Worm (Caenorhabditis elegans): ENCODE measurements around the gene lir-3.

The lir-3 gene

ce11 chrII:11177376-11177775, 7.2 kb downstream of the lir-3 start, which contains the start of gene F37H8.6:
F37H8.6 (minus strand) TSS chrII:11177476.
- TF ChIP-seq eor-1 (tag; optimal IDR thresholded peaks at IDR 0.05), result no peak
- TF ChIP-seq nhr-11 (tag; optimal IDR thresholded peaks at IDR 0.05), result no peak
- no peak for TF ChIP-seq mml-1 (tag; optimal IDR thresholded peaks at IDR 0.05)
- TF ChIP-seq nhr-28 (tag; optimal IDR thresholded peaks at IDR 0.05), result no peak
- no peak for TF ChIP-seq elt-2 (tag; optimal IDR thresholded peaks at IDR 0.05)
- TF ChIP-seq R02D3.7 (tag; optimal IDR thresholded peaks at IDR 0.05), result no peak
- TF ChIP-seq snpc-4 (tag; optimal IDR thresholded peaks at IDR 0.05), result no peak
- TF ChIP-seq pha-4 (tag; optimal IDR thresholded peaks at IDR 0.05), result no peak
- no peak for TF ChIP-seq nhr-23 (tag; optimal IDR thresholded peaks at IDR 0.05)
- no peak for TF ChIP-seq fkh-2 (tag; optimal IDR thresholded peaks at IDR 0.05)
- TF ChIP-seq unc-62 (GFP tag; optimal IDR thresholded peaks at IDR 0.05), result no peak
- no peak for TF ChIP-seq fos-1 (tag; optimal IDR thresholded peaks at IDR 0.05)
- TF ChIP-seq ama-1 (optimal IDR thresholded peaks at IDR 0.05), result no peak

ce11 chrII:11176441-11176840, 8.2 kb downstream of the lir-3 start:
- TF ChIP-seq nfya-1 (tag; optimal IDR thresholded peaks at IDR 0.05; ENCODE audit: insufficient read depth), result peak; percentile 7
- no peak for TF ChIP-seq nhr-23 (tag; optimal IDR thresholded peaks at IDR 0.05)
- TF ChIP-seq ceh-16 (tag; optimal IDR thresholded peaks at IDR 0.05), result no peak
- peak; percentile 11 for TF ChIP-seq lin-15B (tag; optimal IDR thresholded peaks at IDR 0.05)

ce11 chrII:11175347-11175746, 9.3 kb downstream of the lir-3 start:
- TF ChIP-seq aly-2 (tag; optimal IDR thresholded peaks at IDR 0.05) (no peak), elt-2 (tag; optimal IDR thresholded peaks at IDR 0.05) (no peak), tbx-2 (tag; optimal IDR thresholded peaks at IDR 0.05) (no peak), hmg-11 (tag; optimal IDR thresholded peaks at IDR 0.05) (no peak), nhr-28 (tag; optimal IDR thresholded peaks at IDR 0.05) (no peak), ztf-11 (tag; optimal IDR thresholded peaks at IDR 0.05) (no peak), nhr-11 (tag; optimal IDR thresholded peaks at IDR 0.05) (no peak), nhr-43 (tag; optimal IDR thresholded peaks at IDR 0.05; ENCODE audit: poor library complexity, severe bottlenecking) (no peak), ceh-82 (tag; optimal IDR thresholded peaks at IDR 0.05) (no peak), pha-4 (tag; optimal IDR thresholded peaks at IDR 0.05) (no peak), fos-1 (tag; optimal IDR thresholded peaks at IDR 0.05) (no peak), nhr-12 (tag; optimal IDR thresholded peaks at IDR 0.05) (no peak), ama-1 (optimal IDR thresholded peaks at IDR 0.05) (no peak), eor-1 (tag; optimal IDR thresholded peaks at IDR 0.05) (no peak), lsy-12 (tag; optimal IDR thresholded peaks at IDR 0.05) (no peak), nhr-25 (tag; optimal IDR thresholded peaks at IDR 0.05) (no peak)

- TF ChIP-seq nhr-43 (tag; optimal IDR thresholded peaks at IDR 0.05; ENCODE audit: poor library complexity, severe bottlenecking) (peak; percentile 91), nhr-23 (tag; optimal IDR thresholded peaks at IDR 0.05) (peak; percentile 70), ceh-9 (tag; optimal IDR thresholded peaks at IDR 0.05) (no peak), R02D3.7 (tag; optimal IDR thresholded peaks at IDR 0.05) (peak; percentile 54), snpc-4 (tag; optimal IDR thresholded peaks at IDR 0.05) (peak; percentile 99), elt-2 (tag; optimal IDR thresholded peaks at IDR 0.05) (peak; percentile 50), egl-5 (tag; optimal IDR thresholded peaks at IDR 0.05) (no peak), hmg-11 (tag; optimal IDR thresholded peaks at IDR 0.05) (peak; percentile 51), nhr-237 (tag; optimal IDR thresholded peaks at IDR 0.05) (no peak), tbx-2 (tag; optimal IDR thresholded peaks at IDR 0.05) (peak; percentile 36), skn-1 (tag; optimal IDR thresholded peaks at IDR 0.05) (peak; percentile 44), eor-1 (tag; optimal IDR thresholded peaks at IDR 0.05) (no peak), lin-15B (tag; optimal IDR thresholded peaks at IDR 0.05) (peak; percentile 40), lsy-12 (tag; optimal IDR thresholded peaks at IDR 0.05) (peak; percentile 65), nhr-25 (tag; optimal IDR thresholded peaks at IDR 0.05) (peak; percentile 65), aly-2 (tag; optimal IDR thresholded peaks at IDR 0.05) (peak; percentile 78), pha-4 (tag; optimal IDR thresholded peaks at IDR 0.05) (peak; percentile 34), ceh-82 (tag; optimal IDR thresholded peaks at IDR 0.05) (peak; percentile 21), lin-39 (tag; optimal IDR thresholded peaks at IDR 0.05) (peak; percentile 28), fkh-2 (tag; optimal IDR thresholded peaks at IDR 0.05) (no peak), ztf-11 (tag; optimal IDR thresholded peaks at IDR 0.05) (no peak), ama-1 (optimal IDR thresholded peaks at IDR 0.05) (peak; percentile 96), ceh-28 (tag; optimal IDR thresholded peaks at IDR 0.05) (peak; percentile 48), nhr-77 (tag; optimal IDR thresholded peaks at IDR 0.05) (peak; percentile 43), nfya-1 (tag; optimal IDR thresholded peaks at IDR 0.05; ENCODE audit: insufficient read depth) (peak; percentile 73)
Observed at ce11 chrII:11167039-11167438, 17.6 kb downstream of the lir-3 start.

ce11 chrII:11166414-11166813, 18.2 kb downstream of the lir-3 start:
- no peak for TF ChIP-seq nhr-76 (tag; optimal IDR thresholded peaks at IDR 0.05)
- no peak for TF ChIP-seq ceh-9 (tag; optimal IDR thresholded peaks at IDR 0.05)
- no peak for TF ChIP-seq lin-15B (tag; optimal IDR thresholded peaks at IDR 0.05)
- TF ChIP-seq elt-3 (tag; optimal IDR thresholded peaks at IDR 0.05), result no peak
- peak; percentile 43 for TF ChIP-seq pha-4 (tag; optimal IDR thresholded peaks at IDR 0.05)
- TF ChIP-seq ztf-4 (tag; optimal IDR thresholded peaks at IDR 0.05), result no peak
- no peak for TF ChIP-seq ama-1 (optimal IDR thresholded peaks at IDR 0.05)
- peak; percentile 69 for TF ChIP-seq snpc-4 (tag; optimal IDR thresholded peaks at IDR 0.05)
- TF ChIP-seq lsy-12 (tag; optimal IDR thresholded peaks at IDR 0.05), result no peak
- no peak for TF ChIP-seq nhr-25 (tag; optimal IDR thresholded peaks at IDR 0.05)
- TF ChIP-seq egl-5 (tag; optimal IDR thresholded peaks at IDR 0.05), result no peak
- no peak for TF ChIP-seq fkh-10 (GFP tag; optimal IDR thresholded peaks at IDR 0.05)
- TF ChIP-seq jun-1 (tag; optimal IDR thresholded peaks at IDR 0.05), result no peak
- TF ChIP-seq nfya-1 (tag; optimal IDR thresholded peaks at IDR 0.05; ENCODE audit: insufficient read depth), result peak; percentile 40
- TF ChIP-seq egl-27 (tag; optimal IDR thresholded peaks at IDR 0.05), result no peak
- TF ChIP-seq ztf-11 (tag; optimal IDR thresholded peaks at IDR 0.05), result no peak
- TF ChIP-seq nhr-12 (tag; optimal IDR thresholded peaks at IDR 0.05), result no peak
- no peak for TF ChIP-seq unc-39 (tag; optimal IDR thresholded peaks at IDR 0.05)
- TF ChIP-seq sea-2 (GFP tag; optimal IDR thresholded peaks at IDR 0.05), result no peak
- TF ChIP-seq hmg-11 (tag; optimal IDR thresholded peaks at IDR 0.05), result no peak

Measured in whole organism, L3 larva.